Worm (Caenorhabditis elegans) whole organism, L2 larva: Measurements from ENCODE around the gene R10E11.9.

Source experiments
- R02D3.7 ChIP-seq: fragments of 150-350 bp; optimal IDR thresholded peaks from 2 replicates; lab custom pipeline; 2014; ENCODE audit warnings: missing biosample characterization, missing genetic modification characterization
- Y55F3AM.14 ChIP-seq: fragments of 200-800 bp; sonication (Bioruptor generic); optimal IDR thresholded peaks from 2 replicates; lab custom pipeline; 2018; ENCODE audit warnings: mild to moderate bottlenecking, missing genetic modification characterization, missing compliant biosample characterization
- ZK546.5 ChIP-seq: sonication (generic microtip); optimal IDR thresholded peaks from 2 replicates; lab custom pipeline; 2017; ENCODE audit warnings: missing biosample characterization, missing genetic modification characterization
- alr-1 ChIP-seq: fragments of 150-350 bp; optimal IDR thresholded peaks from 2 replicates; lab custom pipeline; 2014; ENCODE audit warnings: missing biosample characterization, missing genetic modification characterization
- aly-2 ChIP-seq: fragments of 150-350 bp; optimal IDR thresholded peaks from 2 replicates; lab custom pipeline; 2014; ENCODE audit warnings: missing biosample characterization, missing genetic modification characterization
- blmp-1 ChIP-seq: sonication (generic microtip); optimal IDR thresholded peaks from 2 replicates; lab custom pipeline; 2017; ENCODE audit warnings: missing genetic modification characterization, mild to moderate bottlenecking, missing compliant biosample characterization, antibody characterized with exemption, moderate library complexity; ENCODE audit not compliant: insufficient read depth
- ceh-16 ChIP-seq: fragments of 150-350 bp; optimal IDR thresholded peaks from 2 replicates; lab custom pipeline; 2014; ENCODE audit warnings: missing biosample characterization, missing genetic modification characterization
- ceh-82 ChIP-seq: fragments of 150-350 bp; optimal IDR thresholded peaks from 2 replicates; lab custom pipeline; 2014; ENCODE audit warnings: missing biosample characterization, missing genetic modification characterization
- egl-27 ChIP-seq: sonication (generic microtip); optimal IDR thresholded peaks from 3 replicates; lab custom pipeline; 2017; ENCODE audit warnings: missing biosample characterization, missing genetic modification reagents, missing genetic modification characterization
- elt-1 ChIP-seq: fragments of 150-350 bp; optimal IDR thresholded peaks from 2 replicates; lab custom pipeline; 2014; ENCODE audit warnings: missing biosample characterization, missing genetic modification characterization
- elt-3 ChIP-seq: sonication (generic microtip); optimal IDR thresholded peaks from 2 replicates; lab custom pipeline; 2017; ENCODE audit warnings: missing biosample characterization, missing genetic modification characterization
- fos-1 ChIP-seq: fragments of 150-350 bp; optimal IDR thresholded peaks from 2 replicates; lab custom pipeline; 2014; ENCODE audit warnings: missing biosample characterization, missing genetic modification characterization
- lin-11 ChIP-seq: fragments of 150-350 bp; sonication (generic microtip); optimal IDR thresholded peaks from 2 replicates; lab custom pipeline; 2014; ENCODE audit warnings: missing biosample characterization, missing genetic modification characterization, inconsistent platforms, mixed read lengths
- lin-13 ChIP-seq: fragments of 150-350 bp; optimal IDR thresholded peaks from 2 replicates; lab custom pipeline; 2014; ENCODE audit warnings: missing biosample characterization, missing genetic modification reagents, missing genetic modification characterization
- mab-5 ChIP-seq: fragments of 150-350 bp; optimal IDR thresholded peaks from 2 replicates; lab custom pipeline; 2014; ENCODE audit warnings: missing biosample characterization, missing genetic modification characterization
- mbf-1 ChIP-seq: sonication (generic microtip); optimal IDR thresholded peaks from 2 replicates; lab custom pipeline; 2017; ENCODE audit warnings: missing biosample characterization, missing genetic modification characterization
- mdl-1 ChIP-seq, 2 experiments: fragments of 150-350 bp in 1 of 2; sonication (generic microtip) in 1 of 2; optimal IDR thresholded peaks; 2 replicates each; lab custom pipeline; 2017; ENCODE audit warnings: missing biosample characterization in 2 of 2, missing genetic modification characterization in 2 of 2
- nhr-10 ChIP-seq: sonication (generic microtip); optimal IDR thresholded peaks from 2 replicates; lab custom pipeline; 2017; ENCODE audit warnings: missing biosample characterization, missing genetic modification characterization
- nhr-11 ChIP-seq: fragments of 150-350 bp; optimal IDR thresholded peaks from 2 replicates; lab custom pipeline; 2014; ENCODE audit warnings: missing biosample characterization, missing genetic modification characterization
- nhr-12 ChIP-seq: fragments of 150-350 bp; optimal IDR thresholded peaks from 2 replicates; lab custom pipeline; 2014; ENCODE audit warnings: missing biosample characterization, missing genetic modification characterization
- nhr-129 ChIP-seq: fragments of 150-350 bp; optimal IDR thresholded peaks from 2 replicates; lab custom pipeline; 2014; ENCODE audit warnings: missing biosample characterization, missing genetic modification characterization
- nhr-23 ChIP-seq: fragments of 150-350 bp; optimal IDR thresholded peaks from 2 replicates; lab custom pipeline; 2014; ENCODE audit warnings: missing biosample characterization, missing genetic modification reagents, missing genetic modification characterization
- nhr-237 ChIP-seq: fragments of 150-350 bp; optimal IDR thresholded peaks from 2 replicates; lab custom pipeline; 2014; ENCODE audit warnings: missing biosample characterization, missing genetic modification characterization
- nhr-25 ChIP-seq: fragments of 150-350 bp; sonication (generic microtip); optimal IDR thresholded peaks from 3 replicates; lab custom pipeline; 2014; ENCODE audit warnings: missing biosample characterization, missing genetic modification characterization
- nhr-6 ChIP-seq: fragments of 150-350 bp; optimal IDR thresholded peaks from 2 replicates; lab custom pipeline; 2014; ENCODE audit warnings: missing biosample characterization, missing genetic modification characterization
- nhr-77 ChIP-seq: fragments of 150-350 bp; optimal IDR thresholded peaks from 2 replicates; lab custom pipeline; 2014; ENCODE audit warnings: missing biosample characterization, missing genetic modification characterization
- peb-1 ChIP-seq: fragments of 150-350 bp; optimal IDR thresholded peaks from 2 replicates; lab custom pipeline; 2014; ENCODE audit warnings: missing biosample characterization, missing genetic modification characterization
- sem-4 ChIP-seq: fragments of 150-350 bp; optimal IDR thresholded peaks from 2 replicates; lab custom pipeline; 2014; ENCODE audit warnings: missing biosample characterization, missing genetic modification reagents, missing genetic modification characterization
- skn-1 ChIP-seq: sonication (generic microtip); optimal IDR thresholded peaks from 2 replicates; lab custom pipeline; 2017; ENCODE audit warnings: missing biosample characterization, missing genetic modification characterization
- unc-39 ChIP-seq: fragments of 150-350 bp; optimal IDR thresholded peaks from 2 replicates; lab custom pipeline; 2014; ENCODE audit warnings: missing biosample characterization, missing genetic modification characterization
- unc-55 ChIP-seq: fragments of 150-350 bp; sonication (generic microtip); optimal IDR thresholded peaks from 3 replicates; lab custom pipeline; 2014; ENCODE audit warnings: missing biosample characterization, missing genetic modification reagents, missing genetic modification characterization
- unc-62 ChIP-seq: fragments of 150-350 bp; optimal IDR thresholded peaks from 2 replicates; lab custom pipeline; 2014; ENCODE audit warnings: missing biosample characterization, missing genetic modification reagents, missing genetic modification characterization
- zag-1 ChIP-seq: fragments of 150-350 bp; optimal IDR thresholded peaks from 2 replicates; lab custom pipeline; 2014; ENCODE audit warnings: missing biosample characterization, missing genetic modification characterization
- ztf-1 ChIP-seq: fragments of 200-800 bp; sonication (Bioruptor generic); conservative IDR thresholded peaks from 2 replicates; pipeline ENCODE4 v1.3.6; 2022; ENCODE audit warnings: missing genetic modification characterization, missing compliant biosample characterization
- ztf-11 ChIP-seq: sonication (generic microtip); optimal IDR thresholded peaks from 2 replicates; lab custom pipeline; 2017; ENCODE audit warnings: missing biosample characterization, missing genetic modification characterization
- ztf-4 ChIP-seq: fragments of 150-350 bp; optimal IDR thresholded peaks from 2 replicates; lab custom pipeline; 2014; ENCODE audit warnings: missing biosample characterization, missing genetic modification characterization

R10E11.9 gene

DNA sequence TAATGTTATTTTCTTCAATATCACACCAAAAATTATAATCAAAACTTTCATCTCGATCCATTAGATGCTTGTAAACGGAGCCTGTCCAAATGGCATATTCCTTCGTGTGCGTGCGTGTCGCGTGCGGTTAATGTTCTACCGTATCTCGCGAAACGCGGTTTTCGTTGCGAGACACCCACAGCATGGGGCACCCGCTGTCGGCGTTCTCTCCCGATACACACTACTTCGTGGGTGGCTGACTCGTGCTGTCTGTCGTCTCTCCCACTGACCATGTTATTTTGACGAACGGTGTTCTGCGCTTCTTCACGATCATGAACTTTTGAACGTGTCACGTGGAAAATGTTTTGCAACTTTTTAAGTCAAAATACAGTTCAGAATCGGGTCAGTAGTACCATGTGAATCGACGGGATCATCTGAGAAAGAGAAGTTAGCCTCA lies 28.0 kb downstream of the R10E11.9 start (continued):
- TF ChIP-seq nhr-23 (no peak), lin-13 (peak; percentile 97), lin-11 (tag; lab: Kevin White, UChicago) (peak; percentile 98), mab-5 (tag; lab: Kevin White, UChicago) (peak; percentile 77), ZK546.5 (tag; lab: Kevin White, UChicago) (peak; percentile 91), peb-1 (tag; lab: Kevin White, UChicago) (peak; percentile 21), egl-27 (tag; lab: Kevin White, UChicago) (peak; percentile 96), nhr-10 (tag; lab: Kevin White, UChicago) (peak; percentile 90), nhr-11 (tag; lab: Kevin White, UChicago) (no peak), nhr-77 (tag; lab: Kevin White, UChicago) (peak; percentile 47), nhr-12 (tag; lab: Kevin White, UChicago) (peak; percentile 61), unc-55 (GFP tag; lab: Kevin White, UChicago) (peak; percentile 96), zag-1 (tag; lab: Kevin White, UChicago) (peak; percentile 94), alr-1 (no peak)

DNA sequence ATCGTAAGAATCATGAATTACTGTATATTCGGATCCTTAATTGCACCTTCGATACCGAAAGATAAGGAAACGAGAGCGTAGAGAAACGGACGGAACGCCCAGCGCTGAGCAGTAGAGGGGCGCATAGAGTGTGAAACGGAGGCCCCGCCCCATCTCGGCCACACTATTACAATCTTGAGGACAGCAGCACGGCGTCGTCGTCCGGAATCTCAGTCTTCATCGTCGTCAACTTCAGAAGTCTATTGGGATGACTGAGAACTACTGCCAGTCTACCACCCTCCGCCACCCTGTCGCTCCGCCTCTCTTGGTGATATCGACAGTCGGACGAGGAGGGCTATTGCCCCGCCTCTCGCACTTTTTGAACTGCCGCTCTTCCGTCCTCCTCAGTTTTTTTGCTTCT lies 28.7 kb downstream of the R10E11.9 start:
- TF ChIP-seq aly-2 (tag; lab: Kevin White, UChicago) (no peak), mbf-1 (tag; lab: Kevin White, UChicago) (no peak), nhr-6 (no peak), nhr-129 (tag; lab: Kevin White, UChicago) (no peak), blmp-1 (tag; lab: Kevin White, UChicago) (no peak), nhr-10 (tag; lab: Kevin White, UChicago) (no peak), mdl-1 (tag; optimal IDR thresholded peaks at IDR 0.05; lab: Kevin White, UChicago) (no peak), unc-39 (no peak), mab-5 (tag; lab: Kevin White, UChicago) (no peak), nhr-25 (no peak), ceh-82 (tag; lab: Kevin White, UChicago) (no peak), elt-1 (tag; lab: Kevin White, UChicago) (no peak), lin-13 (no peak), nhr-237 (tag; lab: Kevin White, UChicago) (no peak), R02D3.7 (tag; lab: Kevin White, UChicago) (no peak), zag-1 (tag; lab: Kevin White, UChicago) (no peak), nhr-77 (tag; lab: Kevin White, UChicago) (no peak), ceh-16 (tag; lab: Kevin White, UChicago) (no peak), elt-3 (tag; lab: Kevin White, UChicago) (no peak), nhr-12 (tag; lab: Kevin White, UChicago) (no peak)

DNA sequence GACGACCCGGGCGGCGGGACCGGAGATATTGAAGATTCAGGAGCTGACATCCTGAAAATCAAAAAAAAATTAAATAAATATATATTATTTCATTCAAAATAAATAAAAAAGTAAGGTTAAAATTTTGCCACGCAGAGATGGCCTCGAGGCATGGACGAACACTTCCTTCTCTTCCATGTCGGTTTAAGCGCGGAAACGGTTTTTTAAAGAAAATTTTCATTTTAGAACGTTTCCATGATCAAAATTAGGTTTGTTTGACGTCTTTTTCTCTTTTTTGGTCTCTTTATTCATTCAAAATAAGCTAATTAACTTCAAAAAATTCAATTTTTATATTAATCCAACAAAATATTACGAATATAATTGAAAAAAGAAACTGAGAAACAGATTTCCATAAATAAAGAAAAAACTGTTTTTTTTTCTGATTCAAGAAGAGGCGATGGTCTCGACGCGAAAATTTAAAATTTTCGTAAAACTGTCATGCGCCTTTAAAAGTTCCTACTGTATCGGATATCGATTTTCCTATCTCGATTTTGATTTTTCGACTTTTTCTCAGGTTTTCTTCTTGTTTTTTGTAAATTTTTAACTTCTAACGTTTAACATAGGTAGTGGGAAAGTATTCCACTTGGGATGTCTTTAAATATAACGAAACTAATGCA lies 31.2 kb downstream of the R10E11.9 start, which contains the start of gene gcc-2:
gcc-2 (minus strand) TSS at position 51 of the 656 bp plus-strand sequence.
- TF ChIP-seq mbf-1 (tag; lab: Kevin White, UChicago) (no peak), nhr-23 (no peak), unc-39 (no peak), sem-4 (tag; lab: Kevin White, UChicago) (no peak)

DNA sequence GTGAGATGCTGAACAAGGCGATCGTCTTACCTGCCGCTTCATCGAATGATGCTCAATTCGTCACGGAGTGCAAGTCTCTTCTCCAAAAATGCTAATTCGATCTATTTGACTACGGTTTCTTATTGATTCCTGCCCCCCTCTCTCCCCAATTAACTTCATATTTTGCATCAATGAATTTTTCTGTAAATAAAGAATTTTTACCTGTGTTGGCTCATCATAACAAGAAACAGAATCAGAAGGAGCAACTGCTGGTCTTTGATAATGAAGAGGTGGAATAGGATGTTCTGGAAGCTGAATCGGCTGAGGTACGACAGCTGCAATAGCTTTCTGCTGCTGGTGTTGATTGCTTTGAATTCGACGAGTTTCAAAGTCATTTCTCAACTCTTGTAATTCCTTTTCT lies 33.3 kb downstream of the R10E11.9 start:
- no peak for TF ChIP-seq alr-1
- no peak for TF ChIP-seq mbf-1 (tag; lab: Kevin White, UChicago)
- TF ChIP-seq Y55F3AM.14 (GFP tag; lab: Kevin White, UChicago), result no peak
- no peak for TF ChIP-seq nhr-237 (tag; lab: Kevin White, UChicago)
- TF ChIP-seq fos-1, result no peak
- no peak for TF ChIP-seq ztf-4
- TF ChIP-seq unc-62, result no peak
- no peak for TF ChIP-seq sem-4 (tag; lab: Kevin White, UChicago)
- TF ChIP-seq lin-13, result no peak

DNA sequence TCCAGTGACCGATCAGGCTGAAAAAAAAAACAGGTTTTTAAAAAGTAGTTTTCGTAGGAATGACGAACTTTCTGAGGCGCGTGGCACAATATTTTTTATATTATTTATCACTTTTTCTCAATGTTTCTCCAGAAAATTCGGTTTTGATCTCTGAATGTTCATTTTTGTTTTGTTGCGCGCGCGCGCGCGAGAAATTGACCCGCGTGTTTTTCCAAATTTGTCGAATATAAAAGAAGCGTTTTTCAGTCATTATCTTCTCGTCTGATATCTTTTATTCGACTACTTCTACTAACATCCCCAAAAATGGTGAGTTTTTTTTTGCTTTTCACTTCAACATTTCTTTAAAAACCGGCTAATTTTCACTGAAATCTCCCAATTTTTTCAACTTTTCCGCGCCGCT lies 34.6 kb downstream of the R10E11.9 start, which contains the start of gene rmd-1:
rmd-1 (plus strand) TSS at position 247 of the 400 bp plus-strand sequence.
- TF ChIP-seq blmp-1 (tag; lab: Kevin White, UChicago) (no peak), ztf-11 (tag; lab: Kevin White, UChicago) (no peak), skn-1 (tag; lab: Kevin White, UChicago) (no peak), fos-1 (no peak), nhr-12 (tag; lab: Kevin White, UChicago) (no peak), ztf-1 (GFP tag; lab: Robert Waterston, UW) (no peak), unc-62 (no peak), lin-13 (no peak), aly-2 (tag; lab: Kevin White, UChicago) (no peak), mab-5 (tag; lab: Kevin White, UChicago) (no peak), alr-1 (no peak), ztf-4 (no peak)
